Worm (Caenorhabditis elegans) whole organism, L2 larva: Measurements from ENCODE around the gene nhr-270.

Experiments
- C34F6.9 ChIP-seq: fragments of 150-350 bp; optimal IDR thresholded peaks from 2 replicates; lab custom pipeline; 2014; ENCODE audit warnings: missing biosample characterization, missing genetic modification characterization
- R02D3.7 ChIP-seq: fragments of 150-350 bp; optimal IDR thresholded peaks from 2 replicates; lab custom pipeline; 2014; ENCODE audit warnings: missing biosample characterization, missing genetic modification characterization
- Y55F3AM.14 ChIP-seq: fragments of 200-800 bp; sonication (Bioruptor generic); optimal IDR thresholded peaks from 2 replicates; lab custom pipeline; 2018; ENCODE audit warnings: mild to moderate bottlenecking, missing genetic modification characterization, missing compliant biosample characterization
- alr-1 ChIP-seq: fragments of 150-350 bp; optimal IDR thresholded peaks from 2 replicates; lab custom pipeline; 2014; ENCODE audit warnings: missing biosample characterization, missing genetic modification characterization
- aly-2 ChIP-seq: fragments of 150-350 bp; optimal IDR thresholded peaks from 2 replicates; lab custom pipeline; 2014; ENCODE audit warnings: missing biosample characterization, missing genetic modification characterization
- ama-1 ChIP-seq: fragments of 150-350 bp; optimal IDR thresholded peaks from 2 replicates; lab custom pipeline; 2018; ENCODE audit warnings: inconsistent platforms
- blmp-1 ChIP-seq: sonication (generic microtip); optimal IDR thresholded peaks from 2 replicates; lab custom pipeline; 2017; ENCODE audit warnings: missing genetic modification characterization, mild to moderate bottlenecking, missing compliant biosample characterization, antibody characterized with exemption, moderate library complexity; ENCODE audit not compliant: insufficient read depth
- ceh-82 ChIP-seq: fragments of 150-350 bp; optimal IDR thresholded peaks from 2 replicates; lab custom pipeline; 2014; ENCODE audit warnings: missing biosample characterization, missing genetic modification characterization
- crh-2 ChIP-seq: sonication (generic microtip); optimal IDR thresholded peaks from 2 replicates; lab custom pipeline; 2017; ENCODE audit warnings: missing biosample characterization, missing genetic modification characterization
- dmd-4 ChIP-seq: sonication (generic microtip); optimal IDR thresholded peaks from 2 replicates; lab custom pipeline; 2017; ENCODE audit warnings: missing biosample characterization, missing genetic modification characterization
- elt-1 ChIP-seq: fragments of 150-350 bp; optimal IDR thresholded peaks from 2 replicates; lab custom pipeline; 2014; ENCODE audit warnings: missing biosample characterization, missing genetic modification characterization
- elt-3 ChIP-seq: sonication (generic microtip); optimal IDR thresholded peaks from 2 replicates; lab custom pipeline; 2017; ENCODE audit warnings: missing biosample characterization, missing genetic modification characterization
- fos-1 ChIP-seq: fragments of 150-350 bp; optimal IDR thresholded peaks from 2 replicates; lab custom pipeline; 2014; ENCODE audit warnings: missing biosample characterization, missing genetic modification characterization
- gmeb-1 ChIP-seq: fragments of 150-350 bp; optimal IDR thresholded peaks from 2 replicates; lab custom pipeline; 2014; ENCODE audit warnings: missing biosample characterization, missing genetic modification characterization
- lin-13 ChIP-seq: fragments of 150-350 bp; optimal IDR thresholded peaks from 2 replicates; lab custom pipeline; 2014; ENCODE audit warnings: missing biosample characterization, missing genetic modification reagents, missing genetic modification characterization
- lin-39 ChIP-seq: fragments of 150-350 bp; optimal IDR thresholded peaks from 2 replicates; lab custom pipeline; 2014; ENCODE audit warnings: missing biosample characterization, missing genetic modification reagents, missing genetic modification characterization
- mab-5 ChIP-seq: fragments of 150-350 bp; optimal IDR thresholded peaks from 2 replicates; lab custom pipeline; 2014; ENCODE audit warnings: missing biosample characterization, missing genetic modification characterization
- mbf-1 ChIP-seq: sonication (generic microtip); optimal IDR thresholded peaks from 2 replicates; lab custom pipeline; 2017; ENCODE audit warnings: missing biosample characterization, missing genetic modification characterization
- mdl-1 ChIP-seq, 2 experiments: fragments of 150-350 bp in 1 of 2; sonication (generic microtip) in 1 of 2; optimal IDR thresholded peaks; 2 replicates each; lab custom pipeline; 2017; ENCODE audit warnings: missing biosample characterization in 2 of 2, missing genetic modification characterization in 2 of 2
- nhr-10 ChIP-seq: sonication (generic microtip); optimal IDR thresholded peaks from 2 replicates; lab custom pipeline; 2017; ENCODE audit warnings: missing biosample characterization, missing genetic modification characterization
- nhr-11 ChIP-seq: fragments of 150-350 bp; optimal IDR thresholded peaks from 2 replicates; lab custom pipeline; 2014; ENCODE audit warnings: missing biosample characterization, missing genetic modification characterization
- nhr-12 ChIP-seq: fragments of 150-350 bp; optimal IDR thresholded peaks from 2 replicates; lab custom pipeline; 2014; ENCODE audit warnings: missing biosample characterization, missing genetic modification characterization
- nhr-129 ChIP-seq: fragments of 150-350 bp; optimal IDR thresholded peaks from 2 replicates; lab custom pipeline; 2014; ENCODE audit warnings: missing biosample characterization, missing genetic modification characterization
- nhr-21 ChIP-seq: fragments of 150-350 bp; optimal IDR thresholded peaks from 2 replicates; lab custom pipeline; 2014; ENCODE audit warnings: missing biosample characterization, missing genetic modification characterization
- nhr-237 ChIP-seq: fragments of 150-350 bp; optimal IDR thresholded peaks from 2 replicates; lab custom pipeline; 2014; ENCODE audit warnings: missing biosample characterization, missing genetic modification characterization
- nhr-6 ChIP-seq: fragments of 150-350 bp; optimal IDR thresholded peaks from 2 replicates; lab custom pipeline; 2014; ENCODE audit warnings: missing biosample characterization, missing genetic modification characterization
- sem-4 ChIP-seq: fragments of 150-350 bp; optimal IDR thresholded peaks from 2 replicates; lab custom pipeline; 2014; ENCODE audit warnings: missing biosample characterization, missing genetic modification reagents, missing genetic modification characterization
- skn-1 ChIP-seq: sonication (generic microtip); optimal IDR thresholded peaks from 2 replicates; lab custom pipeline; 2017; ENCODE audit warnings: missing biosample characterization, missing genetic modification characterization
- snpc-4 ChIP-seq: fragments of 150-350 bp; optimal IDR thresholded peaks from 2 replicates; lab custom pipeline; 2014; ENCODE audit warnings: missing biosample characterization, missing genetic modification characterization
- unc-39 ChIP-seq: fragments of 150-350 bp; optimal IDR thresholded peaks from 2 replicates; lab custom pipeline; 2014; ENCODE audit warnings: missing biosample characterization, missing genetic modification characterization
- unc-62 ChIP-seq: fragments of 150-350 bp; optimal IDR thresholded peaks from 2 replicates; lab custom pipeline; 2014; ENCODE audit warnings: missing biosample characterization, missing genetic modification reagents, missing genetic modification characterization
- zag-1 ChIP-seq: fragments of 150-350 bp; optimal IDR thresholded peaks from 2 replicates; lab custom pipeline; 2014; ENCODE audit warnings: missing biosample characterization, missing genetic modification characterization
- ztf-1 ChIP-seq: fragments of 200-800 bp; sonication (Bioruptor generic); conservative IDR thresholded peaks from 2 replicates; pipeline ENCODE4 v1.3.6; 2022; ENCODE audit warnings: missing genetic modification characterization, missing compliant biosample characterization
- ztf-11 ChIP-seq: sonication (generic microtip); optimal IDR thresholded peaks from 2 replicates; lab custom pipeline; 2017; ENCODE audit warnings: missing biosample characterization, missing genetic modification characterization

The nhr-270 gene

DNA sequence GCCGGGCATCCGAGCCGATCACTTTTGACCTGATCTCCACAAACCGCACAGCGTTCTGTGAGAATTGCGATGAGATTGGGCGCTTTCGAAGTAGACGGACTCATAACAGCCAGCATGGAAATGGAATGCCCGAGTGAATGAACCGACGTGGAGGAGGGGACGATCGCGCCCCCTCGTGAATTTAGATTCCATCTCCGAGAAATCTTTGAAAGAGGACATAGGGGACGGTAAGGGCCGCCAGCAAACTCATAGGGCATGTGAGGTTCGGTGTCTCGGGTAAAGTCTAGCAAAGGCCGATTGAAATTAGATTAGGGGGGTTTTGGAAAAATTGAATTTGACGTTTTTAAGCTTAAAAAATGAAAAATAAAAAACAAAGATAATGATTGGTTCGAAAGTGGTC lies at the start of gene nhr-270:
nhr-270 (minus strand) TSS at position 257 of the 400 bp plus-strand sequence.
- TF ChIP-seq C34F6.9 (tag; lab: Kevin White, UChicago) = no peak
- TF ChIP-seq mbf-1 (tag; lab: Kevin White, UChicago) = no peak
- TF ChIP-seq unc-39 (tag; lab: Kevin White, UChicago) = no peak
- TF ChIP-seq unc-62 (GFP tag; lab: Kevin White, UChicago) = no peak
- TF ChIP-seq nhr-11 (tag; lab: Kevin White, UChicago) = no peak
- TF ChIP-seq aly-2 = no peak
- no peak for TF ChIP-seq nhr-237 (tag; lab: Kevin White, UChicago)
- no peak for TF ChIP-seq blmp-1 (tag; lab: Kevin White, UChicago)
- no peak for TF ChIP-seq ztf-1 (GFP tag; lab: Robert Waterston, UW)
- no peak for TF ChIP-seq ztf-11 (tag; lab: Kevin White, UChicago)
- no peak for TF ChIP-seq crh-2 (tag; lab: Kevin White, UChicago)
- TF ChIP-seq snpc-4 (tag; lab: Kevin White, UChicago) = no peak
- TF ChIP-seq elt-1 (tag; lab: Kevin White, UChicago) = no peak
- TF ChIP-seq zag-1 = no peak

DNA sequence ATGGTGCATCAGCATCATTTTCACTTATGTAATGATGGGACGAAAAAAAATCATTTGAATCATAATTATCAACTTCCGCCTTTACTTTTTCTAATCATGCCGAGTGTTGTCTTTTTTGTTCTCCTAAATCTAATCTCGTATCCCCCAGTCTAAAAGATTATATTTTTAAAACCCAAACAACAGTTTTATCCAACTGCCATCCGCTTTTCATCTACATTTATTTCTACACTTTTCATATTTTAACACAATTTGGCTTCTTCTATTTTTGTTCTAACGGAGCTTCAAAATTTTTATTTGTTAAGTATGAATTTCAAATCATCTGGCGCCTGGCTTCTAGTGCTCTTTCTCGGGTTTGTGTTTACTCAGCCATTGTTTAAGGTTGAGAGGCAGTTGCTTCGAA lies 47.6 kb upstream of the nhr-270 start, which contains the start of gene K09C6.3:
K09C6.3 (plus strand) TSS at position 301 of the 400 bp plus-strand sequence.
- TF ChIP-seq nhr-21 (tag; lab: Kevin White, UChicago) (no peak), gmeb-1 (tag; lab: Kevin White, UChicago) (no peak), nhr-12 (tag; lab: Kevin White, UChicago) (no peak), elt-1 (tag; lab: Kevin White, UChicago) (no peak), snpc-4 (tag; lab: Kevin White, UChicago) (no peak), nhr-6 (tag; lab: Kevin White, UChicago) (no peak), R02D3.7 (tag; lab: Kevin White, UChicago) (no peak), ceh-82 (tag; lab: Kevin White, UChicago) (no peak), dmd-4 (tag; lab: Kevin White, UChicago) (no peak), lin-13 (GFP tag; lab: Kevin White, UChicago) (no peak), aly-2 (no peak), crh-2 (tag; lab: Kevin White, UChicago) (no peak), unc-39 (tag; lab: Kevin White, UChicago) (no peak), mdl-1 (tag; optimal IDR thresholded peaks at IDR 0.05; lab: Kevin White, UChicago) (no peak), fos-1 (no peak), unc-62 (GFP tag; lab: Kevin White, UChicago) (no peak), Y55F3AM.14 (no peak), zag-1 (no peak)

DNA sequence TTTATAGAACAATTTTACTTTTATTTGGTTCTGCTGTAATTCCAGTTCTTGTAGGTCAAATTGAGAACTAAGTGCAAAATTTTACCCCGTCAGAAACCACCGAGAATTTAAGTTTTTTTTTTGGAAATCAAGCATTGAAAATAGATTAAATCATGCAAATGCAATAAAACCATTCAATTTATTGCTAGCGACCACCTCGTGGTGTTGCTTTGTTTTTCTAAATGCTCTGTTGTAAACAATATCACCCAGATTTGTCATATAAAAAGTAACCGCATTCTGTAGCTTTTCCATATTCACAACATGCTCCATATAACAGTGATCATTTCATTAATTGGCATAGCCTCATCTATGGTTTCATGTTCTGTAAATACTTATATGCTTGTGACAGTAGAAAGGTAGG lies 45.0 kb upstream of the nhr-270 start, which contains the start of gene srbc-12:
srbc-12 (plus strand) TSS at position 301 of the 400 bp plus-strand sequence.
- no peak for TF ChIP-seq elt-3 (tag; lab: Kevin White, UChicago)

DNA sequence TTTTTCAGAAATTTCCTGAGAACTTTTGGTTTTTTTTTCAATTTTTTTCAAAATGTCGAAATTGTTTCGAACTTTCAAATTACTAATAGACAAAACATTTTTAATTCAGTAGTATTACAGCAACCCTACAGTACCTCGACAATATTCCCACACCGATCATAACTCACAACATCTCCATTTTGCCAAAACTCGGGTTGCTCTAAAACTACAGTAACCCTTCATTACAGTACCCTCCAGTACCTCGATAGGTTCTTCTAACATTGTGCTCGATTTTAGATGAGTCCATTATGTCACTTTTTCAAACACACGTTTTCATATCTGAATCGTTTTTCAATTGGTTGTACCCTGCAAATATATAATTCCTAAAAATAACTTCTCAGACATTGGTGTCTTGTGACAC lies 44.5 kb upstream of the nhr-270 start:
- TF ChIP-seq sem-4 = no peak
- no peak for TF ChIP-seq nhr-12 (tag; lab: Kevin White, UChicago)
- no peak for TF ChIP-seq ztf-1 (GFP tag; lab: Robert Waterston, UW)
- no peak for TF ChIP-seq Y55F3AM.14
- no peak for TF ChIP-seq zag-1
- TF ChIP-seq fos-1 = no peak
- TF ChIP-seq nhr-129 (tag; lab: Kevin White, UChicago) = no peak
- TF ChIP-seq ama-1 (lab: Kevin White, UChicago) = no peak
- TF ChIP-seq skn-1 (tag; lab: Kevin White, UChicago) = no peak
- no peak for TF ChIP-seq nhr-237 (tag; lab: Kevin White, UChicago)
- TF ChIP-seq lin-39 (tag; lab: Kevin White, UChicago) = no peak
- TF ChIP-seq mbf-1 (tag; lab: Kevin White, UChicago) = no peak

DNA sequence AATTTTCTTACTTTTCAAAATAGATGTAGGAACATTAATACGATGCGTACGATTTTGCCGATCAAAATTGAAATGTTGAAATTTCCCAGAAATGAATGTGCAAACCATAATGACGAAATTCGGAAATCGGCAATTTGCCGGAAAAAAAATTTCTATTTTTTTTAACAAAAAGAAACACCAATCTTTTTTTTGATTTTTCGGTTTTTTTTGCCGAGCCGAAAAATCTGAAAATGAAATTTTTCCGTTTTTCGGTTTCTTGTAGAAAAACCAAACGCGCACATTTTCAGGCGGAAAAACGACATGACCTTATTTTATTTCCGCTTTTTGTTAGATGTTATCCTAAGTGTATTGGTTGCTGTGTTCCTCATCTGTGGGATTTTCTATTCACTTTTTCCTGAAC lies 43.0 kb upstream of the nhr-270 start, which contains the start of gene srbc-13:
srbc-13 (plus strand) TSS at position 301 of the 400 bp plus-strand sequence.
- TF ChIP-seq alr-1 (tag; lab: Kevin White, UChicago) (no peak), ama-1 (lab: Kevin White, UChicago) (no peak), nhr-10 (tag; lab: Kevin White, UChicago) (no peak), mab-5 (tag; lab: Kevin White, UChicago) (no peak), nhr-6 (tag; lab: Kevin White, UChicago) (no peak), R02D3.7 (tag; lab: Kevin White, UChicago) (no peak), elt-3 (tag; lab: Kevin White, UChicago) (no peak)
